Worm (Caenorhabditis elegans) whole organism, L2 larva: ENCODE measurements around the gene F47B7.4.

ENCODE experiments used
- C34F6.9 ChIP-seq: fragments of 150-350 bp; optimal IDR thresholded peaks from 2 replicates; lab custom pipeline; 2014; ENCODE audit warnings: missing biosample characterization, missing genetic modification characterization
- F13H6.1 ChIP-seq: sonication (generic microtip); optimal IDR thresholded peaks from 2 replicates; lab custom pipeline; 2016; ENCODE audit warnings: missing genetic modification characterization, missing compliant biosample characterization
- R02D3.7 ChIP-seq: fragments of 150-350 bp; optimal IDR thresholded peaks from 2 replicates; lab custom pipeline; 2014; ENCODE audit warnings: missing biosample characterization, missing genetic modification characterization
- Y55F3AM.14 ChIP-seq: fragments of 200-800 bp; sonication (Bioruptor generic); optimal IDR thresholded peaks from 2 replicates; lab custom pipeline; 2018; ENCODE audit warnings: mild to moderate bottlenecking, missing genetic modification characterization, missing compliant biosample characterization
- ZK546.5 ChIP-seq: sonication (generic microtip); optimal IDR thresholded peaks from 2 replicates; lab custom pipeline; 2017; ENCODE audit warnings: missing biosample characterization, missing genetic modification characterization
- alr-1 ChIP-seq: fragments of 150-350 bp; optimal IDR thresholded peaks from 2 replicates; lab custom pipeline; 2014; ENCODE audit warnings: missing biosample characterization, missing genetic modification characterization
- aly-2 ChIP-seq: fragments of 150-350 bp; optimal IDR thresholded peaks from 2 replicates; lab custom pipeline; 2014; ENCODE audit warnings: missing biosample characterization, missing genetic modification characterization
- ama-1 ChIP-seq: fragments of 150-350 bp; optimal IDR thresholded peaks from 2 replicates; lab custom pipeline; 2018; ENCODE audit warnings: inconsistent platforms
- ceh-16 ChIP-seq: fragments of 150-350 bp; optimal IDR thresholded peaks from 2 replicates; lab custom pipeline; 2014; ENCODE audit warnings: missing biosample characterization, missing genetic modification characterization
- ceh-82 ChIP-seq: fragments of 150-350 bp; optimal IDR thresholded peaks from 2 replicates; lab custom pipeline; 2014; ENCODE audit warnings: missing biosample characterization, missing genetic modification characterization
- crh-2 ChIP-seq: sonication (generic microtip); optimal IDR thresholded peaks from 2 replicates; lab custom pipeline; 2017; ENCODE audit warnings: missing biosample characterization, missing genetic modification characterization
- dmd-4 ChIP-seq: sonication (generic microtip); optimal IDR thresholded peaks from 2 replicates; lab custom pipeline; 2017; ENCODE audit warnings: missing biosample characterization, missing genetic modification characterization
- egl-27 ChIP-seq: sonication (generic microtip); optimal IDR thresholded peaks from 3 replicates; lab custom pipeline; 2017; ENCODE audit warnings: missing biosample characterization, missing genetic modification reagents, missing genetic modification characterization
- elt-1 ChIP-seq: fragments of 150-350 bp; optimal IDR thresholded peaks from 2 replicates; lab custom pipeline; 2014; ENCODE audit warnings: missing biosample characterization, missing genetic modification characterization
- elt-3 ChIP-seq: sonication (generic microtip); optimal IDR thresholded peaks from 2 replicates; lab custom pipeline; 2017; ENCODE audit warnings: missing biosample characterization, missing genetic modification characterization
- gmeb-1 ChIP-seq: fragments of 150-350 bp; optimal IDR thresholded peaks from 2 replicates; lab custom pipeline; 2014; ENCODE audit warnings: missing biosample characterization, missing genetic modification characterization
- lin-11 ChIP-seq: fragments of 150-350 bp; sonication (generic microtip); optimal IDR thresholded peaks from 2 replicates; lab custom pipeline; 2014; ENCODE audit warnings: missing biosample characterization, missing genetic modification characterization, inconsistent platforms, mixed read lengths
- lin-39 ChIP-seq: fragments of 150-350 bp; optimal IDR thresholded peaks from 2 replicates; lab custom pipeline; 2014; ENCODE audit warnings: missing biosample characterization, missing genetic modification reagents, missing genetic modification characterization
- mab-5 ChIP-seq: fragments of 150-350 bp; optimal IDR thresholded peaks from 2 replicates; lab custom pipeline; 2014; ENCODE audit warnings: missing biosample characterization, missing genetic modification characterization
- nhr-10 ChIP-seq: sonication (generic microtip); optimal IDR thresholded peaks from 2 replicates; lab custom pipeline; 2017; ENCODE audit warnings: missing biosample characterization, missing genetic modification characterization
- nhr-12 ChIP-seq: fragments of 150-350 bp; optimal IDR thresholded peaks from 2 replicates; lab custom pipeline; 2014; ENCODE audit warnings: missing biosample characterization, missing genetic modification characterization
- nhr-129 ChIP-seq: fragments of 150-350 bp; optimal IDR thresholded peaks from 2 replicates; lab custom pipeline; 2014; ENCODE audit warnings: missing biosample characterization, missing genetic modification characterization
- nhr-23 ChIP-seq: fragments of 150-350 bp; optimal IDR thresholded peaks from 2 replicates; lab custom pipeline; 2014; ENCODE audit warnings: missing biosample characterization, missing genetic modification reagents, missing genetic modification characterization
- nhr-237 ChIP-seq: fragments of 150-350 bp; optimal IDR thresholded peaks from 2 replicates; lab custom pipeline; 2014; ENCODE audit warnings: missing biosample characterization, missing genetic modification characterization
- nhr-25 ChIP-seq: fragments of 150-350 bp; sonication (generic microtip); optimal IDR thresholded peaks from 3 replicates; lab custom pipeline; 2014; ENCODE audit warnings: missing biosample characterization, missing genetic modification characterization
- nhr-77 ChIP-seq: fragments of 150-350 bp; optimal IDR thresholded peaks from 2 replicates; lab custom pipeline; 2014; ENCODE audit warnings: missing biosample characterization, missing genetic modification characterization
- peb-1 ChIP-seq: fragments of 150-350 bp; optimal IDR thresholded peaks from 2 replicates; lab custom pipeline; 2014; ENCODE audit warnings: missing biosample characterization, missing genetic modification characterization
- sem-4 ChIP-seq: fragments of 150-350 bp; optimal IDR thresholded peaks from 2 replicates; lab custom pipeline; 2014; ENCODE audit warnings: missing biosample characterization, missing genetic modification reagents, missing genetic modification characterization
- skn-1 ChIP-seq: sonication (generic microtip); optimal IDR thresholded peaks from 2 replicates; lab custom pipeline; 2017; ENCODE audit warnings: missing biosample characterization, missing genetic modification characterization
- sma-3 ChIP-seq: sonication (generic microtip); optimal IDR thresholded peaks from 2 replicates; lab custom pipeline; 2016; ENCODE audit warnings: missing genetic modification reagents, missing genetic modification characterization, missing compliant biosample characterization
- snpc-4 ChIP-seq: fragments of 150-350 bp; optimal IDR thresholded peaks from 2 replicates; lab custom pipeline; 2014; ENCODE audit warnings: missing biosample characterization, missing genetic modification characterization
- unc-39 ChIP-seq: fragments of 150-350 bp; optimal IDR thresholded peaks from 2 replicates; lab custom pipeline; 2014; ENCODE audit warnings: missing biosample characterization, missing genetic modification characterization
- unc-55 ChIP-seq: fragments of 150-350 bp; sonication (generic microtip); optimal IDR thresholded peaks from 3 replicates; lab custom pipeline; 2014; ENCODE audit warnings: missing biosample characterization, missing genetic modification reagents, missing genetic modification characterization
- unc-62 ChIP-seq: fragments of 150-350 bp; optimal IDR thresholded peaks from 2 replicates; lab custom pipeline; 2014; ENCODE audit warnings: missing biosample characterization, missing genetic modification reagents, missing genetic modification characterization
- zag-1 ChIP-seq: fragments of 150-350 bp; optimal IDR thresholded peaks from 2 replicates; lab custom pipeline; 2014; ENCODE audit warnings: missing biosample characterization, missing genetic modification characterization
- ztf-11 ChIP-seq: sonication (generic microtip); optimal IDR thresholded peaks from 2 replicates; lab custom pipeline; 2017; ENCODE audit warnings: missing biosample characterization, missing genetic modification characterization

F47B7.4 gene

ce11 chrX:3772405-3772804 is 6.0 kb upstream of the F47B7.4 start, which contains the start of gene F47B7.2 (continued):
- no peak for TF ChIP-seq elt-1 (tag; lab: Kevin White, UChicago)
- no peak for TF ChIP-seq unc-39 (tag; lab: Kevin White, UChicago)
- TF ChIP-seq nhr-12 (tag; lab: Kevin White, UChicago): no peak
- TF ChIP-seq nhr-23 (tag; lab: Kevin White, UChicago): no peak
- TF ChIP-seq sma-3: no peak
- TF ChIP-seq nhr-25 (tag; lab: Kevin White, UChicago): no peak

ce11 chrX:3768717-3769116 is 2.3 kb upstream of the F47B7.4 start, which contains the start of gene F47B7.5:
Gene F47B7.5, minus strand, starts transcription at chrX:3768817.
- no peak for TF ChIP-seq peb-1
- TF ChIP-seq nhr-10 (tag; lab: Kevin White, UChicago): no peak
- TF ChIP-seq dmd-4 (tag; lab: Kevin White, UChicago): no peak
- no peak for TF ChIP-seq lin-11
- no peak for TF ChIP-seq alr-1 (tag; lab: Kevin White, UChicago)
- no peak for TF ChIP-seq nhr-23 (tag; lab: Kevin White, UChicago)
- TF ChIP-seq sem-4 (tag; lab: Kevin White, UChicago): no peak
- no peak for TF ChIP-seq unc-62
- no peak for TF ChIP-seq crh-2 (tag; lab: Kevin White, UChicago)
- no peak for TF ChIP-seq skn-1
- no peak for TF ChIP-seq nhr-77 (tag; lab: Kevin White, UChicago)
- TF ChIP-seq ZK546.5 (tag; lab: Kevin White, UChicago): no peak
- TF ChIP-seq nhr-237: no peak
- no peak for TF ChIP-seq elt-3 (tag; lab: Kevin White, UChicago)

ce11 chrX:3764295-3764694 is 2.2 kb downstream of the F47B7.4 start, which contains the start of gene F47B7.3:
Gene F47B7.3, minus strand, starts transcription at chrX:3764395.
- TF ChIP-seq unc-62 (no peak), elt-3 (tag; lab: Kevin White, UChicago) (no peak), gmeb-1 (tag; lab: Kevin White, UChicago) (no peak), R02D3.7 (no peak), egl-27 (tag; lab: Kevin White, UChicago) (no peak), Y55F3AM.14 (no peak), ceh-16 (tag; lab: Kevin White, UChicago) (no peak), lin-11 (no peak), F13H6.1 (tag; lab: Kevin White, UChicago) (no peak), ZK546.5 (tag; lab: Kevin White, UChicago) (no peak), ceh-82 (tag; lab: Kevin White, UChicago) (no peak), lin-39 (tag; lab: Kevin White, UChicago) (no peak), C34F6.9 (tag; lab: Kevin White, UChicago) (no peak), mab-5 (tag; lab: Kevin White, UChicago) (no peak), ztf-11 (tag; lab: Kevin White, UChicago) (no peak)
- TF ChIP-seq, all 48 proteins: peak for 0

- TF ChIP-seq zag-1: no peak
- no peak for TF ChIP-seq ama-1 (lab: Kevin White, UChicago)
- TF ChIP-seq snpc-4: no peak
- no peak for TF ChIP-seq sem-4 (tag; lab: Kevin White, UChicago)
- TF ChIP-seq unc-62: no peak
- TF ChIP-seq sma-3: no peak
- TF ChIP-seq nhr-10 (tag; lab: Kevin White, UChicago): no peak
- TF ChIP-seq unc-39 (tag; lab: Kevin White, UChicago): no peak
- TF ChIP-seq nhr-23 (tag; lab: Kevin White, UChicago): no peak
- no peak for TF ChIP-seq ceh-16 (tag; lab: Kevin White, UChicago)
- no peak for TF ChIP-seq gmeb-1 (tag; lab: Kevin White, UChicago)
- TF ChIP-seq C34F6.9 (tag; lab: Kevin White, UChicago): no peak
- no peak for TF ChIP-seq aly-2 (tag; lab: Kevin White, UChicago)
- TF ChIP-seq elt-1 (tag; lab: Kevin White, UChicago): no peak
- no peak for TF ChIP-seq nhr-237
- no peak for TF ChIP-seq alr-1 (tag; lab: Kevin White, UChicago)
Observed at ce11 chrX:3762410-3762809, 4.0 kb downstream of the F47B7.4 start, which contains the start of gene T14G12.11. Gene T14G12.11, minus strand, starts transcription at chrX:3762547.

- no peak for TF ChIP-seq nhr-129 (tag; lab: Kevin White, UChicago)
- no peak for TF ChIP-seq sma-3
- TF ChIP-seq nhr-12 (tag; lab: Kevin White, UChicago): no peak
- TF ChIP-seq elt-1 (tag; lab: Kevin White, UChicago): no peak
- TF ChIP-seq lin-11: no peak
- TF ChIP-seq ZK546.5 (tag; lab: Kevin White, UChicago): no peak
- no peak for TF ChIP-seq ztf-11 (tag; lab: Kevin White, UChicago)
- no peak for TF ChIP-seq R02D3.7
- TF ChIP-seq unc-55 (GFP tag; lab: Kevin White, UChicago): no peak
- TF ChIP-seq, all 48 proteins: peak for 0
Observed at ce11 chrX:3759820-3760219, 6.6 kb downstream of the F47B7.4 start.
